Fruit fly (Drosophila melanogaster): Measurements from ENCODE around the gene CG14957.

The CG14957 gene

dm6 chr3L:3179474-3179873 lies 7.9 kb upstream of the CG14957 start (continued):
- TF ChIP-seq H15 (GFP tag; IDR thresholded peaks at IDR 0.05) (peak; percentile 89), CG18262 (tag; optimal IDR thresholded peaks at IDR 0.05) (peak; percentile 89), CG13424 (tag; optimal IDR thresholded peaks at IDR 0.05) (peak; percentile 81), CG6791 (GFP tag; IDR thresholded peaks at IDR 0.05; ENCODE audit: partially characterized antibody) (no peak), ac (GFP tag; optimal IDR thresholded peaks at IDR 0.05) (peak; percentile 26), zf30C (GFP tag; optimal IDR thresholded peaks at IDR 0.05) (no peak), Doc3 (GFP tag; IDR thresholded peaks at IDR 0.05; ENCODE audit: partially characterized antibody) (no peak), HHEX (GFP tag; optimal IDR thresholded peaks at IDR 0.05) (peak; percentile 89), CG13296 (GFP tag; optimal IDR thresholded peaks at IDR 0.05) (peak; percentile 91), CG11695 (GFP tag; IDR thresholded peaks at IDR 0.05) (peak; percentile 94), CG11696 (GFP tag; IDR thresholded peaks at IDR 0.05) (peak; percentile 99), vnd (GFP tag; IDR thresholded peaks at IDR 0.05; ENCODE audit: partially characterized antibody) (no peak), cato (GFP tag; optimal IDR thresholded peaks at IDR 0.05; ENCODE audit: borderline replicate concordance) (peak; percentile 45), TFAM (GFP tag; optimal IDR thresholded peaks at IDR 0.05) (peak; percentile 27), prd (optimal IDR thresholded peaks at IDR 0.05) (no peak), prd (GFP tag; IDR thresholded peaks at IDR 0.05) (peak; percentile 94), CG1792 (GFP tag; optimal IDR thresholded peaks at IDR 0.05) (peak; percentile 58), Nf-YA (GFP tag; IDR thresholded peaks at IDR 0.05) (peak; percentile 72), CG4404 (GFP tag; IDR thresholded peaks at IDR 0.05) (peak; percentile 74), CG9797 (GFP tag; optimal IDR thresholded peaks at IDR 0.05) (no peak), CG12071 (GFP tag; optimal IDR thresholded peaks at IDR 0.05) (no peak), CG6683 (GFP tag; optimal IDR thresholded peaks at IDR 0.05) (peak; percentile 79), CG14667 (GFP tag; IDR thresholded peaks at IDR 0.05) (peak; percentile 75), CG15011 (GFP tag; optimal IDR thresholded peaks at IDR 0.05) (peak; percentile 81), sna (GFP tag; IDR thresholded peaks at IDR 0.05; ENCODE audit: partially characterized antibody) (no peak), corto (GFP tag; optimal IDR thresholded peaks at IDR 0.05) (peak; percentile 77), sr (GFP tag; IDR thresholded peaks at IDR 0.05) (peak; percentile 46; the same call in 1 of the 3 replicates), CG18619 (GFP tag; optimal IDR thresholded peaks at IDR 0.05) (peak; percentile 82), sug (tag; optimal IDR thresholded peaks at IDR 0.05) (no peak), mirr (GFP tag; optimal IDR thresholded peaks at IDR 0.05) (peak; percentile 53), pho (GFP tag; optimal IDR thresholded peaks at IDR 0.05) (peak; percentile 54), CG3407 (GFP tag; optimal IDR thresholded peaks at IDR 0.05) (peak; percentile 66), Atf-2 (GFP tag; optimal IDR thresholded peaks at IDR 0.05) (peak; percentile 58), luna (GFP tag; optimal IDR thresholded peaks at IDR 0.05) (peak; percentile 41), CG17829 (tag; optimal IDR thresholded peaks at IDR 0.05) (peak; percentile 89), fd102C (GFP tag; optimal IDR thresholded peaks at IDR 0.05) (peak; percentile 25), seq (GFP tag; IDR thresholded peaks at IDR 0.05) (peak; percentile 82), Dip3 (GFP tag; optimal IDR thresholded peaks at IDR 0.05) (peak; percentile 77), Nf-YC (tag; optimal IDR thresholded peaks at IDR 0.05) (no peak), fru (optimal IDR thresholded peaks at IDR 0.05) (no peak), nmo (GFP tag; optimal IDR thresholded peaks at IDR 0.05) (peak; percentile 80), tx (GFP tag; optimal IDR thresholded peaks at IDR 0.05) (peak; percentile 35), CG32772 (GFP tag; IDR thresholded peaks at IDR 0.05) (peak; percentile 87), bsh (GFP tag; optimal IDR thresholded peaks at IDR 0.05) (peak; percentile 71 to 90), CG34224 (GFP tag; IDR thresholded peaks at IDR 0.05; ENCODE audit: partially characterized antibody) (no peak), Abd-B (GFP tag; optimal IDR thresholded peaks at IDR 0.05) (peak; percentile 48), CG34422 (GFP tag; IDR thresholded peaks at IDR 0.05) (peak; percentile 89), Gug (GFP tag; IDR thresholded peaks at IDR 0.05) (peak; percentile 87), Fer2 (tag; optimal IDR thresholded peaks at IDR 0.05) (peak; percentile 45), wek (GFP tag; optimal IDR thresholded peaks at IDR 0.05) (peak; percentile 48), CG1603 (tag; optimal IDR thresholded peaks at IDR 0.05) (peak; percentile 90)

Measured in whole organism, embryonic.